Worm (Caenorhabditis elegans) whole organism, young adult: Measurements from ENCODE around the gene ulp-4.

Experiments
- aptf-2 ChIP-seq: fragments of 200-800 bp; sonication (Bioruptor generic); conservative IDR thresholded peaks from 2 replicates; pipeline ENCODE4 v1.3.6; 2022; ENCODE audit warnings: missing genetic modification reagents, missing genetic modification characterization, missing compliant biosample characterization
- him-1 ChIP-seq: sonication (generic microtip); optimal IDR thresholded peaks from 2 replicates; lab custom pipeline; 2016; ENCODE audit warnings: missing genotype, missing genetic modification reagents, missing genetic modification characterization, missing compliant biosample characterization
- mel-28 ChIP-seq: sonication (generic microtip); optimal IDR thresholded peaks from 2 replicates; lab custom pipeline; 2016; ENCODE audit warnings: borderline replicate concordance, mild to moderate bottlenecking, missing genetic modification characterization, missing compliant biosample characterization
- nhr-90 ChIP-seq: sonication (generic microtip); optimal IDR thresholded peaks from 2 replicates; lab custom pipeline; 2016; ENCODE audit warnings: missing genotype, mild to moderate bottlenecking, missing genetic modification characterization, missing compliant biosample characterization
- xnd-1 ChIP-seq: sonication (generic microtip); optimal IDR thresholded peaks from 2 replicates; lab custom pipeline; 2016; ENCODE audit warnings: missing genotype, missing genetic modification reagents, missing genetic modification characterization, missing compliant biosample characterization
- ztf-6 ChIP-seq: fragments of 200-800 bp; sonication (Bioruptor generic); IDR thresholded peaks from 2 replicates; pipeline ENCODE4 v1.3.6; 2022; ENCODE audit warnings: missing genetic modification reagents, missing genetic modification characterization, missing compliant biosample characterization

DNA sequence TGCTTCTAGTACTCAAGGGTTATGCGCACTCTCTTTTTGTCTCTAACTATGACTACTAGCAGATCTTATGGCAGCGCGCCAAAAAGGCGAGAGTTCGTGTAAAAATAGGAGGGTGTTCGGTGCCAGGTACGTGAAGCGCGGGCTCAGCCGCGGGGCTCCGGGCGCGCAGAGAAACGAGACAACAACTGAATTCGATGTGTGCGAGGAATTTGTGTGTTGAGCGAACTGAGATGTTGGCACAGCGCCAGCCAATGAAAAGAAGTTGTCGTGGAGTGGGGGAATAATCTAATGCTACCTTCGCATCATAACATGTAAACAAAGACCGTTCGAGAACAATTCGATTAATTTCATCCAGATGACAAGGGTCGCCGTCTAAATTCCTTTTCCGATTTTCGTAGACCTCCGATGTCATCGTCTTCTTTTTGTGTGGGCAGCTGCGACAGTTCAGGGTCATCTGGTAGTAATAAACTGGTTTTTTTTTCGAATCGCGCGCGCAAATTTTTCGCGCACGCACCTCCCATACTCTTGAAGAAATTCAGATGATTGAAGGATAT is 1.7 kb downstream of the ulp-4 start:
- TF ChIP-seq mel-28 (tag; lab: Kevin White, UChicago) (no peak), xnd-1 (tag; lab: Kevin White, UChicago) (no peak), aptf-2 (GFP tag; lab: Robert Waterston, UW) (no peak), ztf-6 (GFP tag; lab: Robert Waterston, UW) (no peak), him-1 (tag; lab: Kevin White, UChicago) (no peak), nhr-90 (tag; lab: Kevin White, UChicago) (no peak)
